Worm (Caenorhabditis elegans) whole organism, early embryonic: ENCODE measurements around the gene F22B7.3.

ENCODE experiments used
- B0310.2 ChIP-seq: sonication (generic microtip); optimal IDR thresholded peaks from 2 replicates; lab custom pipeline; 2016; ENCODE audit warnings: mild to moderate bottlenecking, missing genetic modification characterization, missing compliant biosample characterization
- F13C5.2 ChIP-seq: sonication (generic microtip); optimal IDR thresholded peaks from 2 replicates; lab custom pipeline; 2017; ENCODE audit warnings: mild to moderate bottlenecking, missing genetic modification characterization, inconsistent platforms, missing compliant biosample characterization
- aly-1 ChIP-seq: sonication (generic microtip); optimal IDR thresholded peaks from 2 replicates; lab custom pipeline; 2016; ENCODE audit warnings: missing genetic modification characterization, missing compliant biosample characterization
- ama-1 ChIP-seq: fragments of 150-350 bp; optimal IDR thresholded peaks from 2 replicates; lab custom pipeline; 2014
- ceh-13 ChIP-seq: fragments of 200-800 bp; sonication (Bioruptor generic); optimal IDR thresholded peaks from 2 replicates; lab custom pipeline; 2018; ENCODE audit warnings: mild to moderate bottlenecking, missing genetic modification characterization, missing compliant biosample characterization
- ceh-36 ChIP-seq: sonication (generic microtip); optimal IDR thresholded peaks from 2 replicates; lab custom pipeline; 2016; ENCODE audit warnings: missing genetic modification characterization, inconsistent platforms, missing compliant biosample characterization
- ets-7 ChIP-seq: sonication (generic microtip); optimal IDR thresholded peaks from 2 replicates; lab custom pipeline; 2016; ENCODE audit warnings: missing genotype, missing genetic modification characterization, missing compliant biosample characterization
- flt-1 ChIP-seq: fragments of 200-800 bp; sonication (Bioruptor generic); IDR thresholded peaks from 2 replicates; pipeline ENCODE4 v1.3.6; 2022; ENCODE audit warnings: missing genetic modification characterization, missing compliant biosample characterization
- hmbx-1 ChIP-seq: sonication (generic microtip); optimal IDR thresholded peaks from 2 replicates; lab custom pipeline; 2016; ENCODE audit warnings: mild to moderate bottlenecking, missing genetic modification characterization, missing compliant biosample characterization
- hmg-4 ChIP-seq: fragments of 200-800 bp; sonication (Bioruptor generic); optimal IDR thresholded peaks from 2 replicates; lab custom pipeline; 2018; ENCODE audit warnings: mild to moderate bottlenecking, missing genetic modification characterization, missing compliant biosample characterization
- hnd-1 ChIP-seq: sonication (generic microtip); optimal IDR thresholded peaks from 2 replicates; lab custom pipeline; 2016; ENCODE audit warnings: missing genetic modification characterization, missing compliant biosample characterization
- pes-1 ChIP-seq: fragments of 200-800 bp; sonication (Bioruptor generic); IDR thresholded peaks from 2 replicates; pipeline ENCODE4 v1.3.6; 2022; ENCODE audit warnings: missing genetic modification reagents, missing genetic modification characterization, missing compliant biosample characterization
- scrt-1 ChIP-seq: fragments of 200-800 bp; sonication (Bioruptor generic); IDR thresholded peaks from 2 replicates; pipeline ENCODE4 v1.3.6; 2022; ENCODE audit warnings: missing genetic modification characterization, missing compliant biosample characterization
- sea-1 ChIP-seq: fragments of 200-800 bp; sonication (Bioruptor generic); conservative IDR thresholded peaks from 2 replicates; pipeline ENCODE4 v1.3.6; 2022; ENCODE audit warnings: missing genetic modification characterization, missing compliant biosample characterization
- tbx-11 ChIP-seq: fragments of 200-800 bp; sonication (Bioruptor generic); IDR thresholded peaks from 2 replicates; pipeline ENCODE4 v1.3.6; 2022; ENCODE audit warnings: missing genetic modification characterization, missing compliant biosample characterization
- tbx-37 ChIP-seq: fragments of 200-800 bp; sonication (Bioruptor generic); conservative IDR thresholded peaks from 2 replicates; pipeline ENCODE4 v1.3.6; 2022; ENCODE audit warnings: missing genetic modification reagents, missing genetic modification characterization, missing compliant biosample characterization
- tra-4 ChIP-seq: sonication (generic microtip); optimal IDR thresholded peaks from 2 replicates; lab custom pipeline; 2017; ENCODE audit warnings: missing genetic modification characterization, missing compliant biosample characterization

The F22B7.3 gene

ce11 chrIII:8655412-8655811 lies 6.7 kb downstream of the F22B7.3 start:
- TF ChIP-seq F13C5.2 (tag; lab: Kevin White, UChicago): no peak
- no peak for TF ChIP-seq ets-7 (tag; lab: Kevin White, UChicago)
- TF ChIP-seq ama-1 (lab: Kevin White, UChicago): no peak
- TF ChIP-seq hnd-1 (tag; lab: Kevin White, UChicago): no peak
- TF ChIP-seq flt-1: no peak
- no peak for TF ChIP-seq tbx-37
- TF ChIP-seq B0310.2 (tag; lab: Kevin White, UChicago): no peak
- no peak for TF ChIP-seq ceh-36 (tag; lab: Kevin White, UChicago)
- TF ChIP-seq hmg-4 (GFP tag; lab: Kevin White, UChicago): no peak
- no peak for TF ChIP-seq ceh-13 (GFP tag; lab: Kevin White, UChicago)
- no peak for TF ChIP-seq aly-1 (tag; lab: Kevin White, UChicago)
- no peak for TF ChIP-seq scrt-1 (GFP tag; lab: Robert Waterston, UW)
- no peak for TF ChIP-seq tbx-11 (GFP tag; lab: Robert Waterston, UW)
- TF ChIP-seq tra-4: no peak
- no peak for TF ChIP-seq hmbx-1 (tag; lab: Kevin White, UChicago)
- TF ChIP-seq sea-1 (GFP tag; lab: Robert Waterston, UW): no peak
- TF ChIP-seq pes-1 (GFP tag; lab: Robert Waterston, UW): no peak

ce11 chrIII:8656055-8656454 lies 7.4 kb downstream of the F22B7.3 start:
- no peak for TF ChIP-seq F13C5.2 (tag; lab: Kevin White, UChicago)
- no peak for TF ChIP-seq hmbx-1 (tag; lab: Kevin White, UChicago)
- no peak for TF ChIP-seq pes-1 (GFP tag; lab: Robert Waterston, UW)
- no peak for TF ChIP-seq aly-1 (tag; lab: Kevin White, UChicago)

- TF ChIP-seq pes-1 (GFP tag; lab: Robert Waterston, UW) (no peak), flt-1 (no peak), B0310.2 (tag; lab: Kevin White, UChicago) (no peak), ets-7 (tag; lab: Kevin White, UChicago) (no peak), hnd-1 (tag; lab: Kevin White, UChicago) (no peak), tra-4 (no peak), ama-1 (lab: Kevin White, UChicago) (no peak), aly-1 (tag; lab: Kevin White, UChicago) (no peak), hmbx-1 (tag; lab: Kevin White, UChicago) (no peak), tbx-11 (GFP tag; lab: Robert Waterston, UW) (no peak), F13C5.2 (tag; lab: Kevin White, UChicago) (no peak), sea-1 (GFP tag; lab: Robert Waterston, UW) (no peak), hmg-4 (GFP tag; lab: Kevin White, UChicago) (no peak), ceh-13 (GFP tag; lab: Kevin White, UChicago) (no peak), scrt-1 (GFP tag; lab: Robert Waterston, UW) (no peak), tbx-37 (no peak)
Observed at ce11 chrIII:8656957-8657356, 8.3 kb downstream of the F22B7.3 start.

ce11 chrIII:8657676-8658366 lies 9.1 kb downstream of the F22B7.3 start:
- TF ChIP-seq tra-4 (no peak), tbx-37 (no peak), ama-1 (lab: Kevin White, UChicago) (no peak), pes-1 (GFP tag; lab: Robert Waterston, UW) (no peak), aly-1 (tag; lab: Kevin White, UChicago) (no peak), B0310.2 (tag; lab: Kevin White, UChicago) (no peak), scrt-1 (GFP tag; lab: Robert Waterston, UW) (no peak), F13C5.2 (tag; lab: Kevin White, UChicago) (no peak), hnd-1 (tag; lab: Kevin White, UChicago) (no peak), hmg-4 (GFP tag; lab: Kevin White, UChicago) (no peak), ceh-13 (GFP tag; lab: Kevin White, UChicago) (no peak)

ce11 chrIII:8658367-8658761 lies 9.7 kb downstream of the F22B7.3 start:
- TF ChIP-seq hnd-1 (tag; lab: Kevin White, UChicago): no peak
- TF ChIP-seq tra-4: no peak
- no peak for TF ChIP-seq ama-1 (lab: Kevin White, UChicago)
- no peak for TF ChIP-seq B0310.2 (tag; lab: Kevin White, UChicago)
- no peak for TF ChIP-seq hmg-4 (GFP tag; lab: Kevin White, UChicago)
- TF ChIP-seq hmbx-1 (tag; lab: Kevin White, UChicago): no peak
- TF ChIP-seq ceh-36 (tag; lab: Kevin White, UChicago): no peak
- no peak for TF ChIP-seq pes-1 (GFP tag; lab: Robert Waterston, UW)
- TF ChIP-seq flt-1: no peak
- TF ChIP-seq scrt-1 (GFP tag; lab: Robert Waterston, UW): no peak
- no peak for TF ChIP-seq F13C5.2 (tag; lab: Kevin White, UChicago)
- no peak for TF ChIP-seq ceh-13 (GFP tag; lab: Kevin White, UChicago)
- TF ChIP-seq ets-7 (tag; lab: Kevin White, UChicago): no peak
- TF ChIP-seq tbx-11 (GFP tag; lab: Robert Waterston, UW): no peak
- no peak for TF ChIP-seq aly-1 (tag; lab: Kevin White, UChicago)
- no peak for TF ChIP-seq sea-1 (GFP tag; lab: Robert Waterston, UW)
- no peak for TF ChIP-seq tbx-37

ce11 chrIII:8663143-8663542 lies 14.5 kb downstream of the F22B7.3 start:
- TF ChIP-seq hnd-1 (tag; lab: Kevin White, UChicago) (no peak), ceh-13 (GFP tag; lab: Kevin White, UChicago) (no peak), ceh-36 (tag; lab: Kevin White, UChicago) (no peak), scrt-1 (GFP tag; lab: Robert Waterston, UW) (no peak), B0310.2 (tag; lab: Kevin White, UChicago) (no peak), aly-1 (tag; lab: Kevin White, UChicago) (no peak), hmbx-1 (tag; lab: Kevin White, UChicago) (no peak), sea-1 (GFP tag; lab: Robert Waterston, UW) (no peak), hmg-4 (GFP tag; lab: Kevin White, UChicago) (no peak), flt-1 (no peak), ama-1 (lab: Kevin White, UChicago) (no peak), tbx-11 (GFP tag; lab: Robert Waterston, UW) (no peak), tra-4 (no peak), tbx-37 (no peak), pes-1 (GFP tag; lab: Robert Waterston, UW) (no peak), F13C5.2 (tag; lab: Kevin White, UChicago) (no peak), ets-7 (tag; lab: Kevin White, UChicago) (no peak)
